Worm (Caenorhabditis elegans): ENCODE measurements around the gene clec-224.

ce11 chrV:12183854-12184253 is 4.6 kb upstream of the clec-224 start, which contains the start of gene usip-1:
- TF ChIP-seq him-1 (tag; optimal IDR thresholded peaks at IDR 0.05) (no peak), dao-5 (tag; optimal IDR thresholded peaks at IDR 0.05) (no peak), W03F9.2 (tag; optimal IDR thresholded peaks at IDR 0.05) (no peak)
